Fruit fly (Drosophila melanogaster) whole organism, embryonic: ENCODE measurements around the gene CG7991.

Experiments used
- Adf1 ChIP-seq: fragments of 200-800 bp; sonication (Bioruptor generic); IDR thresholded peaks from 2 replicates; pipeline ENCODE4 v1.3.6; 2022; ENCODE audit warnings: missing biosample characterization, missing genetic modification characterization
- Bgb ChIP-seq: fragments of 200-800 bp; sonication (Bioruptor generic); IDR thresholded peaks from 2 replicates; pipeline ENCODE4 v1.3.6; 2022; ENCODE audit warnings: missing biosample characterization, missing genetic modification characterization; ENCODE audit not compliant: partially characterized antibody
- CG10543 ChIP-seq: fragments of 200-800 bp; sonication (Bioruptor generic); optimal IDR thresholded peaks from 3 replicates; lab custom pipeline; 2017; ENCODE audit warnings: missing biosample characterization, mild to moderate bottlenecking, missing genetic modification characterization, moderate library complexity
- CG12236 ChIP-seq: fragments of 200-800 bp; sonication (Bioruptor generic); optimal IDR thresholded peaks from 2 replicates; lab custom pipeline; 2016; ENCODE audit warnings: missing biosample characterization, missing genetic modification characterization
- CG1233 ChIP-seq: fragments of 200-800 bp; sonication (Bioruptor generic); optimal IDR thresholded peaks from 4 replicates; lab custom pipeline; 2018; ENCODE audit warnings: missing biosample characterization, mild to moderate bottlenecking, missing genetic modification characterization
- CG13287 ChIP-seq: fragments of 200-800 bp; sonication (Bioruptor generic); IDR thresholded peaks from 2 replicates; pipeline ENCODE4 v1.3.6; 2022; ENCODE audit warnings: missing biosample characterization, missing genetic modification characterization; ENCODE audit not compliant: partially characterized antibody
- CG14710 ChIP-seq: fragments of 200-800 bp; sonication (Bioruptor generic); optimal IDR thresholded peaks from 3 replicates; lab custom pipeline; 2019; ENCODE audit warnings: missing biosample characterization, mild to moderate bottlenecking, missing genetic modification characterization, moderate library complexity
- CG14965 ChIP-seq: fragments of 200-800 bp; sonication (Bioruptor generic); optimal IDR thresholded peaks from 2 replicates; lab custom pipeline; 2016; ENCODE audit warnings: missing biosample characterization, missing genetic modification characterization, borderline replicate concordance
- CG17802 ChIP-seq: fragments of 200-800 bp; sonication (Bioruptor generic); optimal IDR thresholded peaks from 2 replicates; lab custom pipeline; 2018; ENCODE audit warnings: missing biosample characterization, mild to moderate bottlenecking, missing genetic modification characterization, moderate library complexity
- CG2120 ChIP-seq: fragments of 200-800 bp; sonication (Bioruptor generic); optimal IDR thresholded peaks from 3 replicates; lab custom pipeline; 2016; ENCODE audit warnings: missing biosample characterization, missing genetic modification characterization
- CG30403 ChIP-seq: fragments of 200-800 bp; sonication (Bioruptor generic); optimal IDR thresholded peaks from 3 replicates; lab custom pipeline; 2016; ENCODE audit warnings: missing biosample characterization, missing genetic modification characterization
- CG31224 ChIP-seq: fragments of 200-800 bp; sonication (Bioruptor generic); IDR thresholded peaks from 2 replicates; pipeline ENCODE4 v1.3.6; 2022; ENCODE audit warnings: missing biosample characterization, missing genetic modification characterization
- CG32767 ChIP-seq: fragments of 200-800 bp; sonication (Bioruptor generic); IDR thresholded peaks from 2 replicates; pipeline ENCODE4 v1.3.6; 2022; ENCODE audit warnings: missing biosample characterization, missing genetic modification characterization
- CG33213 ChIP-seq: fragments of 200-800 bp; sonication (Bioruptor generic); optimal IDR thresholded peaks from 3 replicates; lab custom pipeline; 2016; ENCODE audit warnings: missing biosample characterization, missing genetic modification characterization
- CG34224 ChIP-seq: fragments of 200-800 bp; sonication (Bioruptor generic); IDR thresholded peaks from 3 replicates; pipeline ENCODE4 v1.3.6; 2022; ENCODE audit warnings: missing biosample characterization, missing genetic modification characterization; ENCODE audit not compliant: partially characterized antibody
- CG34422 ChIP-seq: fragments of 200-800 bp; sonication (Bioruptor generic); IDR thresholded peaks from 3 replicates; pipeline ENCODE4 v1.3.6; 2022; ENCODE audit warnings: missing biosample characterization, missing genetic modification characterization
- CG42726 ChIP-seq: fragments of 200-800 bp; sonication (Bioruptor generic); IDR thresholded peaks from 2 replicates; pipeline ENCODE4 v1.3.6; 2022; ENCODE audit warnings: missing biosample characterization, missing genetic modification characterization; ENCODE audit not compliant: partially characterized antibody
- CG9437 ChIP-seq: fragments of 200-800 bp; sonication (Bioruptor generic); optimal IDR thresholded peaks from 2 replicates; lab custom pipeline; 2018; ENCODE audit warnings: missing biosample characterization, mild to moderate bottlenecking, missing genetic modification characterization
- Deaf1 ChIP-seq: fragments of 200-800 bp; optimal IDR thresholded peaks from 3 replicates; lab custom pipeline; 2019; ENCODE audit warnings: missing biosample characterization, mild to moderate bottlenecking, missing genetic modification characterization, moderate library complexity
- GATAe ChIP-seq: fragments of 200-800 bp; sonication (Bioruptor generic); conservative IDR thresholded peaks from 2 replicates; pipeline ENCODE4 v1.3.6; 2022; ENCODE audit warnings: missing biosample characterization, missing genetic modification characterization
- Gug ChIP-seq: fragments of 200-800 bp; sonication (Bioruptor generic); IDR thresholded peaks from 4 replicates; pipeline ENCODE4 v1.3.6; 2022; ENCODE audit warnings: missing biosample characterization, missing genetic modification characterization
- MBD-R2 ChIP-seq: fragments of 200-800 bp; sonication (Bioruptor generic); IDR thresholded peaks from 2 replicates; pipeline ENCODE4 v1.3.6; 2022; ENCODE audit warnings: missing biosample characterization, missing genetic modification characterization
- Med ChIP-seq: fragments of 200-800 bp; sonication (Bioruptor generic); peaks from one replicate; lab custom pipeline; 2016; ENCODE audit warnings: missing biosample characterization, missing genetic modification characterization, mild to moderate bottlenecking, inconsistent platforms, moderate library complexity
- Nf-YB ChIP-seq: fragments of 200-800 bp; sonication (Bioruptor generic); optimal IDR thresholded peaks from 3 replicates; lab custom pipeline; 2019; ENCODE audit warnings: missing biosample characterization, mild to moderate bottlenecking, missing genetic modification characterization, moderate library complexity
- Nf-YC ChIP-seq: fragments of 200-800 bp; optimal IDR thresholded peaks from 3 replicates; lab custom pipeline; 2019; ENCODE audit warnings: missing biosample characterization, mild to moderate bottlenecking, missing genetic modification characterization, moderate library complexity
- Pdp1 ChIP-seq, 2 experiments: fragments of 200-800 bp; sonication (Bioruptor generic); optimal IDR thresholded peaks; 3 replicates each; lab custom pipeline; 2016; ENCODE audit warnings: missing biosample characterization in 2 of 2, missing genetic modification characterization in 2 of 2, mild to moderate bottlenecking in 1 of 2, moderate library complexity in 1 of 2
- Scr ChIP-seq: fragments of 200-800 bp; sonication (Bioruptor generic); IDR thresholded peaks from 2 replicates; pipeline ENCODE4 v1.3.6; 2022; ENCODE audit warnings: missing biosample characterization, missing genetic modification characterization; ENCODE audit not compliant: partially characterized antibody
- Six4 ChIP-seq: fragments of 200-800 bp; sonication (Bioruptor generic); optimal IDR thresholded peaks from 2 replicates; lab custom pipeline; 2016; ENCODE audit warnings: missing biosample characterization, missing genetic modification characterization
- ab ChIP-seq: fragments of 200-800 bp; sonication (Bioruptor generic); optimal IDR thresholded peaks from 2 replicates; lab custom pipeline; 2016; ENCODE audit warnings: missing biosample characterization, missing genetic modification characterization
- crol ChIP-seq: fragments of 200-800 bp; sonication (Bioruptor generic); IDR thresholded peaks from 2 replicates; pipeline ENCODE4 v1.3.6; 2022; ENCODE audit warnings: missing biosample characterization, missing genetic modification characterization
- crp ChIP-seq, 2 experiments: fragments of 200-800 bp; sonication (Bioruptor generic); optimal IDR thresholded peaks; 2 replicates in 1 of 2; 3 replicates in 1 of 2; lab custom pipeline; 2017; ENCODE audit warnings: missing biosample characterization in 2 of 2, missing genetic modification characterization in 2 of 2, mild to moderate bottlenecking in 1 of 2, moderate library complexity in 1 of 2
- dati ChIP-seq: fragments of 200-800 bp; sonication (Bioruptor generic); IDR thresholded peaks from 2 replicates; pipeline ENCODE4 v1.3.6; 2022; ENCODE audit warnings: missing biosample characterization, missing genetic modification characterization
- ewg ChIP-seq: fragments of 200-800 bp; sonication (Bioruptor generic); optimal IDR thresholded peaks from 3 replicates; lab custom pipeline; 2017; ENCODE audit warnings: mild to moderate bottlenecking, missing biosample characterization, missing genetic modification reagents, missing genetic modification characterization
- ham ChIP-seq: fragments of 200-800 bp; sonication (Bioruptor generic); IDR thresholded peaks from 2 replicates; pipeline ENCODE4 v1.3.6; 2022; ENCODE audit warnings: missing biosample characterization, missing genetic modification characterization
- her ChIP-seq: fragments of 200-800 bp; sonication (Bioruptor generic); optimal IDR thresholded peaks from 2 replicates; lab custom pipeline; 2016; ENCODE audit warnings: missing biosample characterization, missing genetic modification characterization
- jing ChIP-seq: fragments of 200-800 bp; sonication (Bioruptor generic); optimal IDR thresholded peaks from 2 replicates; lab custom pipeline; 2018; ENCODE audit warnings: missing biosample characterization, mild to moderate bottlenecking, missing genetic modification characterization
- luna ChIP-seq: fragments of 200-800 bp; sonication (Bioruptor generic); optimal IDR thresholded peaks from 2 replicates; lab custom pipeline; 2016; ENCODE audit warnings: missing biosample characterization, missing genetic modification characterization
- mld ChIP-seq: fragments of 200-800 bp; sonication (Bioruptor generic); IDR thresholded peaks from 3 replicates; pipeline ENCODE4 v1.3.6; 2022; ENCODE audit warnings: missing biosample characterization, missing genetic modification characterization; ENCODE audit not compliant: partially characterized antibody
- nom ChIP-seq: fragments of 200-800 bp; sonication (Bioruptor generic); optimal IDR thresholded peaks from 2 replicates; lab custom pipeline; 2017; ENCODE audit warnings: missing biosample characterization, missing genetic modification characterization, mild to moderate bottlenecking, moderate library complexity, missing genetic modification reagents
- onecut ChIP-seq: fragments of 200-800 bp; sonication (Bioruptor generic); IDR thresholded peaks from 2 replicates; pipeline ENCODE4 v1.3.6; 2022; ENCODE audit warnings: missing biosample characterization, missing genetic modification characterization
- org-1 ChIP-seq: fragments of 200-800 bp; sonication (Bioruptor generic); optimal IDR thresholded peaks from 2 replicates; lab custom pipeline; 2017; ENCODE audit warnings: missing biosample characterization, missing genetic modification characterization
- scrt ChIP-seq: fragments of 200-800 bp; sonication (Bioruptor generic); optimal IDR thresholded peaks from 2 replicates; lab custom pipeline; 2018; ENCODE audit warnings: missing biosample characterization, mild to moderate bottlenecking, missing genetic modification characterization, moderate library complexity
- seq ChIP-seq: fragments of 200-800 bp; sonication (Bioruptor generic); IDR thresholded peaks from 2 replicates; pipeline ENCODE4 v1.3.6; 2022; ENCODE audit warnings: missing biosample characterization, missing genetic modification characterization
- sna ChIP-seq: fragments of 200-800 bp; sonication (Bioruptor generic); IDR thresholded peaks from 2 replicates; pipeline ENCODE4 v1.3.6; 2022; ENCODE audit warnings: missing biosample characterization, missing genetic modification characterization; ENCODE audit not compliant: partially characterized antibody
- unc-4 ChIP-seq: fragments of 200-800 bp; sonication (Bioruptor generic); IDR thresholded peaks from 2 replicates; pipeline ENCODE4 v1.3.6; 2022; ENCODE audit warnings: missing biosample characterization, missing genetic modification characterization; ENCODE audit not compliant: partially characterized antibody
- vnd ChIP-seq: fragments of 200-800 bp; sonication (Bioruptor generic); IDR thresholded peaks from 3 replicates; pipeline ENCODE4 v1.3.6; 2022; ENCODE audit warnings: missing biosample characterization, missing genetic modification characterization; ENCODE audit not compliant: partially characterized antibody
- zen2 ChIP-seq: fragments of 200-800 bp; sonication (Bioruptor generic); IDR thresholded peaks from 3 replicates; pipeline ENCODE4 v1.3.6; 2022; ENCODE audit warnings: missing biosample characterization, missing genetic modification characterization; ENCODE audit not compliant: partially characterized antibody

The CG7991 gene

DNA sequence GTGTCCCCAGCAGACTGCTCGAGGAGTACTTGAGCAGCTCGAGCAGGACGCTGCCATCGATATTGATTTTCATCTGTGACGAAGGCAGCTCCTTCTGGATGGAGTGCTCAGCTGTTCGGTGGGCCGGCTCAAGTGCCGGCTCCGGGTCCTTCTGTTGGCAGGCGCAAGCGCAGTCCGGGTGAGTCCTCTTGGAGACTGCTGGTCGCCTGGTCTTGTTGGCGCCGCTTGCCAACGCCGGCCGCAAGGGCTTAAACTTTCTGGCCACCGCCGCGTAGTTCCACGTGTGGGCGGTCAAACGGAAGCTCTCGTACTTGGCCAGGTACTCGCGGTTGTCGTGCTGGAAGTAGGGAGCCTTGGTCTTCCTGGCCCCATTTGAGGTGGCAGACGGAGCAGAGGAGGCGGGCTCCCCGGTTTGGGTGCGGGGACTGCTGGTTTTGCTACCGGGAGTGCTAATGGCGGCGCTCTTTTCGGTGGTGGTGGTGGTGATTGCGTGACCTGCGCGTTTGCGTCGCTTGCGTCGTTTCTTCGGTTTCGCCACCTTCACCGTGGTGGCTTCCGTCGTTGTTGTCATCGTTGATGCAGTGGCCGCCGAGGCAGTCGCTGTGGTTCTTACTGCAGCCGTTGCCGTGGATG is 12.7 kb upstream of the CG7991 start:
- TF ChIP-seq Six4 (GFP tag; lab: Kevin White, UChicago) (no peak), seq (GFP tag; lab: Robert Waterston, UW) (0 out of 2 replicates have a peak, but pooled peaks have one; percentile 24), CG13287 (GFP tag; lab: Robert Waterston, UW) (peak; percentile 32; the same call in 1 of the 2 replicates), Med (GFP tag; lab: Kevin White, UChicago) (peak; percentile 19), crp (GFP tag; optimal IDR thresholded peaks at IDR 0.05; lab: Kevin White, UChicago) (peak in 1 of 2 experiments; percentile 46), org-1 (GFP tag; lab: Kevin White, UChicago) (no peak), Nf-YC (tag; lab: Kevin White, UChicago) (peak; percentile 69), CG9437 (no peak), MBD-R2 (0 out of 2 replicates have a peak, but pooled peaks have one; percentile 13), CG14710 (tag; lab: Kevin White, UChicago) (no peak), crol (GFP tag; lab: Robert Waterston, UW) (peak; percentile 64), CG1233 (no peak), ewg (GFP tag; lab: Kevin White, UChicago) (peak; percentile 94), CG34224 (GFP tag; lab: Robert Waterston, UW) (0 out of 3 replicates have a peak, but pooled peaks have one; percentile 41), vnd (GFP tag; lab: Robert Waterston, UW) (no peak), zen2 (GFP tag; lab: Robert Waterston, UW) (peak; percentile 30; the same call in 2 of the 3 replicates), her (GFP tag; lab: Kevin White, UChicago) (no peak), CG42726 (GFP tag; lab: Robert Waterston, UW) (no peak), ab (GFP tag; lab: Kevin White, UChicago) (no peak), ham (GFP tag; lab: Robert Waterston, UW) (no peak), Gug (no peak), unc-4 (GFP tag; lab: Robert Waterston, UW) (0 out of 2 replicates have a peak, but pooled peaks have one; percentile 32), Scr (GFP tag; lab: Robert Waterston, UW) (0 out of 2 replicates have a peak, but pooled peaks have one; percentile 18), CG34422 (GFP tag; lab: Robert Waterston, UW) (peak; percentile 58; the same call in 1 of the 3 replicates), onecut (GFP tag; lab: Robert Waterston, UW) (peak; percentile 89), CG31224 (GFP tag; lab: Robert Waterston, UW) (peak; percentile 99), Deaf1 (tag; lab: Kevin White, UChicago) (peak; percentile 79), CG2120 (GFP tag; lab: Kevin White, UChicago) (no peak), nom (GFP tag; lab: Kevin White, UChicago) (no peak), scrt (GFP tag; lab: Kevin White, UChicago) (peak; percentile 74), CG12236 (GFP tag; lab: Kevin White, UChicago) (no peak), GATAe (GFP tag; lab: Robert Waterston, UW) (no peak), CG10543 (GFP tag; lab: Kevin White, UChicago) (peak; percentile 25), Bgb (GFP tag; lab: Robert Waterston, UW) (0 out of 2 replicates have a peak, but pooled peaks have one; percentile 24), Adf1 (GFP tag; lab: Robert Waterston, UW) (peak; percentile 58; the same call in 1 of the 2 replicates), sna (0 out of 2 replicates have a peak, but pooled peaks have one; percentile 23)
- TF ChIP-seq, all 482 proteins: peak for 21

DNA sequence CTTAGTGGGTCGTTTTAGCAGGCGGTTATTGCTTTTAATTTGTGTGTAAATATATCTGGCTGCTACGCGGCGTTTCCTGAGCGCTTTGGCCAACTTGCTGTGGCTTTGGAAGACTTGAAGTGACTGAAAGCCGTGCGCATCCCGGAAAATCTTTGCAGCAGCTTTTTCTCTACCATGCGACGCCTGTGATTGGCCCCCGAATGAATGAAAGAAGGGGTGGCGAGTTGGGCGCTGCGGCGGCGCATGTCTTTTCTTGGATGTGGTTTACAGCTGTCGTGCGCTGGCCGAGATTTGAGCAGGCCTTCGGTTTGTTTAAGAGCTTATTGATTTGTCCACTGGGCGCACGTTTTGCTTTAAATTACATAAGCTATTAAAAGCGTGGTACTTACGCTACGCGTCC is 11.0 kb upstream of the CG7991 start:
- no peak for TF ChIP-seq CG14965 (GFP tag; lab: Kevin White, UChicago)
- peak; percentile 68 for TF ChIP-seq Deaf1 (tag; lab: Kevin White, UChicago)
- TF ChIP-seq CG17802 (tag; lab: Kevin White, UChicago), result no peak
- peak; percentile 85 for TF ChIP-seq onecut (GFP tag; lab: Robert Waterston, UW)
- TF ChIP-seq mld (GFP tag; lab: Robert Waterston, UW), result no peak
- TF ChIP-seq CG33213 (GFP tag; lab: Kevin White, UChicago), result no peak
- peak; percentile 59 for TF ChIP-seq Med (GFP tag; lab: Kevin White, UChicago)
- TF ChIP-seq jing, result no peak
- TF ChIP-seq dati (GFP tag; lab: Robert Waterston, UW), result no peak
- peak; percentile 36 for TF ChIP-seq MBD-R2
- peak; percentile 81 for TF ChIP-seq Nf-YB (GFP tag; lab: Kevin White, UChicago)
- peak; percentile 48; the same call in 1 of the 2 replicates for TF ChIP-seq CG32767 (GFP tag; lab: Robert Waterston, UW)
- no peak for TF ChIP-seq luna
- peak; percentile 89 for TF ChIP-seq Nf-YC (tag; lab: Kevin White, UChicago)
- TF ChIP-seq Pdp1 (GFP tag; optimal IDR thresholded peaks at IDR 0.05; lab: Kevin White, UChicago), result no peak
- TF ChIP-seq CG30403 (GFP tag; lab: Kevin White, UChicago), result no peak
